Fruit fly (Drosophila melanogaster) whole organism, adult: ENCODE results near the gene Pits.

Source experiments
- CG14711 ChIP-seq: fragments of 200-800 bp; sonication (Bioruptor generic); optimal IDR thresholded peaks from 2 replicates; lab custom pipeline; 2018; ENCODE audit warnings: missing biosample characterization, mild to moderate bottlenecking, missing genetic modification characterization, moderate library complexity
- CG5204 ChIP-seq: fragments of 200-800 bp; sonication (Bioruptor generic); optimal IDR thresholded peaks from 2 replicates; lab custom pipeline; 2016; ENCODE audit warnings: missing biosample characterization, missing genetic modification characterization
- CG7101 ChIP-seq: fragments of 200-800 bp; sonication (Bioruptor generic); optimal IDR thresholded peaks from 2 replicates; lab custom pipeline; 2018; ENCODE audit warnings: missing biosample characterization, mild to moderate bottlenecking, missing genetic modification characterization, moderate library complexity
- Mnt ChIP-seq: fragments of 200-800 bp; sonication (Bioruptor generic); optimal IDR thresholded peaks from 2 replicates; lab custom pipeline; 2016; ENCODE audit warnings: missing biosample characterization, mild to moderate bottlenecking, missing genetic modification characterization
- bab1 ChIP-seq: fragments of 200-800 bp; sonication (Bioruptor generic); optimal IDR thresholded peaks from 3 replicates; lab custom pipeline; 2019; ENCODE audit warnings: missing biosample characterization, mild to moderate bottlenecking, missing genetic modification characterization, moderate library complexity
- toe ChIP-seq: fragments of 200-800 bp; sonication (Bioruptor generic); optimal IDR thresholded peaks from 2 replicates; lab custom pipeline; 2016; ENCODE audit warnings: missing biosample characterization, missing genetic modification characterization

DNA sequence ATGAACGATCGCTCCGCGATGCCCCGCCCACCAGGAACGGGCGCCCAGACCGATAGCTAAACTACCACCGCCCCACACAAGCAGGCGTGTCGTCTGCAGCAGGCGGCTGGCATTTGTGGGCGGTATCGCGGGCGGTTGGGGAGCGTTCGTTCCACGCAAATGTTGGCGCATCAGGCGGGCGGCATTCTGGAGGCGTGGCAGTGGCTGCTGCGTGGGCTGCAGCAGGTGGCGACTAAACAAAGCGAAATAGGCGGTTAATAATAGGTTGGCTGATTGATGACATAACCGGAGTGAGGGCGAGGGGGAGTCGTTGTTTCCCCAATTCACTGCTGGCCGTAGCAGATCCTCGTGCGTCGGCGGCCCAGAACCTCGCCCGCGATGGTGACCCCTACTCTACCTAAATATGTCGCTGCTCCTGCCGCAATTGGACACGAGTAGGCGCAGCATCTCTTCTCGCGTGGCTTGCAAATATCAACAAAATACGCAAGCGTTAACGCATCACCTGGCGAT, 12.2 kb upstream of the Pits start:
- TF ChIP-seq CG7101 (tag; lab: Kevin White, UChicago): no peak
- TF ChIP-seq Mnt (GFP tag; lab: Kevin White, UChicago): peak; percentile 62
- no peak for TF ChIP-seq CG14711
- TF ChIP-seq bab1 (GFP tag; lab: Kevin White, UChicago): no peak
- no peak for TF ChIP-seq toe (GFP tag; lab: Kevin White, UChicago)
- no peak for TF ChIP-seq CG5204
